Worm (Caenorhabditis elegans) whole organism, late embryonic: ENCODE results near the gene Y39A1A.27.

Source experiments
- C08G9.2 ChIP-seq: sonication (generic microtip); optimal IDR thresholded peaks from 2 replicates; lab custom pipeline; 2016; ENCODE audit warnings: mild to moderate bottlenecking, missing genetic modification characterization, moderate library complexity, missing compliant biosample characterization
- C38D4.7 ChIP-seq: fragments of 200-800 bp; sonication (Bioruptor generic); optimal IDR thresholded peaks from 2 replicates; lab custom pipeline; 2018; ENCODE audit warnings: mild to moderate bottlenecking, missing genetic modification characterization, moderate library complexity, missing compliant biosample characterization
- F13H6.1 ChIP-seq: sonication (generic microtip); optimal IDR thresholded peaks from 2 replicates; lab custom pipeline; 2016; ENCODE audit warnings: missing genetic modification characterization, missing compliant biosample characterization
- K02D7.2 ChIP-seq: sonication (generic microtip); optimal IDR thresholded peaks from 2 replicates; lab custom pipeline; 2017; ENCODE audit warnings: mild to moderate bottlenecking, missing genetic modification characterization, missing compliant biosample characterization
- Y22D7AL.16 ChIP-seq: sonication (generic microtip); optimal IDR thresholded peaks from 2 replicates; lab custom pipeline; 2016; ENCODE audit warnings: missing genetic modification characterization, missing compliant biosample characterization
- ahr-1 ChIP-seq: sonication (generic microtip); optimal IDR thresholded peaks from 2 replicates; lab custom pipeline; 2016; ENCODE audit warnings: missing genetic modification characterization, missing compliant biosample characterization
- ama-1 ChIP-seq: fragments of 150-350 bp; optimal IDR thresholded peaks from 2 replicates; lab custom pipeline; 2014
- ceh-14 ChIP-seq: sonication (generic microtip); optimal IDR thresholded peaks from 2 replicates; lab custom pipeline; 2016; ENCODE audit warnings: missing genotype, missing genetic modification characterization, missing compliant biosample characterization
- ceh-19 ChIP-seq: fragments of 200-800 bp; sonication (Bioruptor generic); optimal IDR thresholded peaks from 2 replicates; lab custom pipeline; 2018; ENCODE audit warnings: mild to moderate bottlenecking, missing genetic modification characterization, missing compliant biosample characterization
- ceh-22 ChIP-seq: sonication (generic microtip); optimal IDR thresholded peaks from 2 replicates; lab custom pipeline; 2017; ENCODE audit warnings: missing biosample characterization, missing genetic modification characterization
- ceh-24 ChIP-seq: sonication (generic microtip); optimal IDR thresholded peaks from 2 replicates; lab custom pipeline; 2016; ENCODE audit warnings: mild to moderate bottlenecking, missing genetic modification characterization, missing compliant biosample characterization
- ceh-30 ChIP-seq: fragments of 150-350 bp; optimal IDR thresholded peaks from 2 replicates; lab custom pipeline; 2014; ENCODE audit warnings: missing biosample characterization, missing genetic modification characterization
- dmd-4 ChIP-seq: sonication (generic microtip); optimal IDR thresholded peaks from 2 replicates; lab custom pipeline; 2016; ENCODE audit warnings: borderline replicate concordance, missing genetic modification characterization, missing compliant biosample characterization
- elt-4 ChIP-seq: sonication (generic microtip); optimal IDR thresholded peaks from 2 replicates; lab custom pipeline; 2016; ENCODE audit warnings: missing genetic modification characterization, missing compliant biosample characterization
- ets-4 ChIP-seq: sonication (generic microtip); optimal IDR thresholded peaks from 2 replicates; lab custom pipeline; 2016; ENCODE audit warnings: missing genetic modification characterization, missing compliant biosample characterization
- fax-1 ChIP-seq: sonication (generic microtip); optimal IDR thresholded peaks from 2 replicates; lab custom pipeline; 2016; ENCODE audit warnings: missing genotype, missing genetic modification characterization, missing compliant biosample characterization
- fkh-10 ChIP-seq: fragments of 150-350 bp; optimal IDR thresholded peaks from 2 replicates; lab custom pipeline; 2014; ENCODE audit warnings: missing biosample characterization, missing genetic modification reagents, missing genetic modification characterization
- fkh-6 ChIP-seq: sonication (generic microtip); optimal IDR thresholded peaks from 2 replicates; lab custom pipeline; 2016; ENCODE audit warnings: missing genetic modification characterization, missing compliant biosample characterization
- hlh-13 ChIP-seq: fragments of 200-800 bp; sonication (Bioruptor generic); optimal IDR thresholded peaks from 2 replicates; lab custom pipeline; 2018; ENCODE audit warnings: mild to moderate bottlenecking, missing genetic modification characterization, missing compliant biosample characterization
- hlh-15 ChIP-seq: sonication (generic microtip); optimal IDR thresholded peaks from 2 replicates; lab custom pipeline; 2016; ENCODE audit warnings: missing genetic modification characterization, missing compliant biosample characterization
- hlh-30 ChIP-seq: sonication (generic microtip); optimal IDR thresholded peaks from 2 replicates; lab custom pipeline; 2017; ENCODE audit warnings: antibody characterized with exemption, missing genetic modification characterization, missing compliant biosample characterization; ENCODE audit not compliant: insufficient read depth
- hlh-8 ChIP-seq: sonication (generic microtip); optimal IDR thresholded peaks from 2 replicates; lab custom pipeline; 2016; ENCODE audit warnings: missing genotype, missing genetic modification characterization, missing compliant biosample characterization
- lim-6 ChIP-seq: sonication (generic microtip); optimal IDR thresholded peaks from 2 replicates; lab custom pipeline; 2016; ENCODE audit warnings: missing genetic modification characterization, missing compliant biosample characterization
- lin-11 ChIP-seq: fragments of 200-800 bp; sonication (Bioruptor generic); optimal IDR thresholded peaks from 2 replicates; lab custom pipeline; 2018; ENCODE audit warnings: mild to moderate bottlenecking, missing genetic modification characterization, missing compliant biosample characterization
- madf-2 ChIP-seq: sonication (generic microtip); optimal IDR thresholded peaks from 2 replicates; lab custom pipeline; 2017; ENCODE audit warnings: missing genetic modification characterization, missing compliant biosample characterization
- mec-3 ChIP-seq: sonication (generic microtip); optimal IDR thresholded peaks from 2 replicates; lab custom pipeline; 2016; ENCODE audit warnings: borderline replicate concordance, missing genetic modification characterization, missing compliant biosample characterization
- nfya-1 ChIP-seq: sonication (generic microtip); optimal IDR thresholded peaks from 2 replicates; lab custom pipeline; 2017; ENCODE audit warnings: missing genetic modification characterization, mild to moderate bottlenecking, missing compliant biosample characterization, antibody characterized with exemption, moderate library complexity
- odd-2 ChIP-seq: sonication (generic microtip); optimal IDR thresholded peaks from 2 replicates; lab custom pipeline; 2017; ENCODE audit warnings: antibody characterized with exemption, mild to moderate bottlenecking, missing genetic modification characterization, missing compliant biosample characterization
- pha-2 ChIP-seq: sonication (generic microtip); optimal IDR thresholded peaks from 2 replicates; lab custom pipeline; 2017; ENCODE audit warnings: mild to moderate bottlenecking, missing genetic modification characterization, missing compliant biosample characterization
- pqm-1 ChIP-seq: sonication (generic microtip); optimal IDR thresholded peaks from 2 replicates; lab custom pipeline; 2016; ENCODE audit warnings: missing genetic modification characterization, missing compliant biosample characterization
- ref-2 ChIP-seq: sonication (generic microtip); optimal IDR thresholded peaks from 2 replicates; lab custom pipeline; 2016; ENCODE audit warnings: missing genetic modification characterization, missing compliant biosample characterization
- rnt-1 ChIP-seq: sonication (generic microtip); optimal IDR thresholded peaks from 2 replicates; lab custom pipeline; 2016; ENCODE audit warnings: missing genetic modification characterization, missing compliant biosample characterization
- sox-4 ChIP-seq: sonication (generic microtip); optimal IDR thresholded peaks from 2 replicates; lab custom pipeline; 2017; ENCODE audit warnings: mild to moderate bottlenecking, missing genetic modification characterization, inconsistent platforms, missing compliant biosample characterization
- syd-9 ChIP-seq: sonication (generic microtip); optimal IDR thresholded peaks from 2 replicates; lab custom pipeline; 2016; ENCODE audit warnings: mild to moderate bottlenecking, missing genetic modification characterization, moderate library complexity, missing compliant biosample characterization
- tbx-7 ChIP-seq: sonication (generic microtip); optimal IDR thresholded peaks from 2 replicates; lab custom pipeline; 2016; ENCODE audit warnings: missing genotype, missing genetic modification characterization, missing compliant biosample characterization
- unc-3 ChIP-seq, 2 experiments: fragments of 200-800 bp in 1 of 2; sonication (Bioruptor generic) in 1 of 2; sonication (generic microtip) in 1 of 2; conservative IDR thresholded peaks in 1 of 2; optimal IDR thresholded peaks in 1 of 2; 2 replicates each; pipeline versions ENCODE4 v1.3.6 to Lab custom; 2016 to 2022; ENCODE audit warnings: missing compliant biosample characterization in 2 of 2, missing genetic modification characterization in 2 of 2, missing genetic modification reagents in 1 of 2
- unc-42 ChIP-seq: sonication (generic microtip); optimal IDR thresholded peaks from 2 replicates; lab custom pipeline; 2016; ENCODE audit warnings: missing genotype, missing genetic modification characterization, missing compliant biosample characterization
- unc-86 ChIP-seq: sonication (generic microtip); optimal IDR thresholded peaks from 2 replicates; lab custom pipeline; 2016; ENCODE audit warnings: missing genetic modification characterization, missing compliant biosample characterization
- zip-5 ChIP-seq: sonication (generic microtip); optimal IDR thresholded peaks from 2 replicates; lab custom pipeline; 2016; ENCODE audit warnings: missing genetic modification characterization, missing compliant biosample characterization
- ztf-16 ChIP-seq: sonication (generic microtip); optimal IDR thresholded peaks from 2 replicates; lab custom pipeline; 2017; ENCODE audit warnings: missing genetic modification characterization, missing compliant biosample characterization

Gene Y39A1A.27

DNA sequence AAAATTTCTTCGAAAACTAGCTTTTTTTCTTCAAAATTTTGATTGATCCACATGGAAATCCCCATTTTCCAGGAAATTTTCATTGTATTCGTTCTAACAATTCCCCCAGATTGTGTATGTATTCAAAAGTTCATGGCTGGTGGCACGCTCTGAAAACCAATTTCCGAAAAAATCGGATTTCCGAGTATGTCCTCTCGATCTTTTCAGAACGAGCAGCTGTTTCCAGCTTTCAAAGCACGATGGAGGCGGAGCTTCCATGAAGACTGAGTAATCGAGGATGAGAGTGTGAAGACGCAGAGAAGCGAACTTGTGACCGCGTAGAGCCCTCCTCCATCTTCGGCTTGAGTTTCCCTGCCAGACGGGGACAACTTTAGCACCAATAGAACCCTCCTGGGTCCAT, 34.4 kb upstream of the Y39A1A.27 start:
- TF ChIP-seq fkh-6 (no peak), hlh-30 (tag; lab: Kevin White, UChicago) (peak; percentile 10)

DNA sequence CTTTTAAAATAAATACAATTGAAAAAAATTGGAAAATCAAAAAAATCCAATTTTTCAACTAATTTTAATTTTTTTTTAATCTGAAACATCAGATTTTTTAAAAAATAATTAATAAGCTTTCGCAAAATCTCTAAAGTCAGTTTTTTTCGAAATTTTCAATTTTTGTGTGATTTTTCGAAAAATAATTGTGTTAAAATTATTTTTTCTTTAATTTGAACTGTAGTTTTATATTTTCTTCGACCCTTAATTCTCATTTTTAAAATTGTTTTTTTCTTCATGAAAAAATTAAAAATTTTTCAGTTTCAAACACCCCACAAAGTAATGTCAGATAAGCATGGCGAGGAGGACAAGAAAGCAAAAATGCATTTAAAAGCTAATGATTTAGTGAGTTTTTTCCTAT, 33.7 kb upstream of the Y39A1A.27 start, which contains the start of gene rabx-5:
Gene rabx-5, plus strand, starts transcription at position 301 of the 400 bp plus-strand sequence.
- TF ChIP-seq lim-6 (tag; lab: Kevin White, UChicago) (no peak), tbx-7 (no peak), nfya-1 (tag; lab: Kevin White, UChicago) (no peak), ahr-1 (tag; lab: Kevin White, UChicago) (no peak), unc-42 (tag; lab: Kevin White, UChicago) (no peak), hlh-15 (tag; lab: Kevin White, UChicago) (no peak), ztf-16 (tag; lab: Kevin White, UChicago) (no peak), C38D4.7 (GFP tag; lab: Kevin White, UChicago) (no peak), madf-2 (no peak), mec-3 (tag; lab: Kevin White, UChicago) (no peak), pha-2 (no peak), rnt-1 (tag; lab: Kevin White, UChicago) (no peak), elt-4 (no peak)

DNA sequence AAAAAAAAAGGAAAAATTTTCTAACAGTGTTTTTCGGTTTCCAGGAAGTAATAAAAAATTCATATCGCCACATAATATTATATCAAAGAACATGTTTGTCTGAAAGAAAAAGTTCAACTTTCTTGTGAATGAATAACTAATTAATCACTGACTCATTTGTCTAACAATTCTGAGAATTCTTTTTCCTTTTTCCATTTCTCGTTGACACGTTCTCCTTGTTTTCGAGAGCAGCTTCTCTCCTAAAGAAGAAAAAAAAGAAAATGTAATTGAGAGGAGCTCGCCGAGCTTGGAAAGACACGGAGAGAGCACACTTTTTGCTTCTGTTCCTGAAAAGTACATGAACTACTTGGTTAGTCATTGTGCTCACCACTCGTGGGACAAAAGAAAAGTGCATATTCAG, 30.6 kb upstream of the Y39A1A.27 start:
- TF ChIP-seq ztf-16 (tag; lab: Kevin White, UChicago) = no peak
- TF ChIP-seq C08G9.2 (tag; lab: Kevin White, UChicago) = no peak

DNA sequence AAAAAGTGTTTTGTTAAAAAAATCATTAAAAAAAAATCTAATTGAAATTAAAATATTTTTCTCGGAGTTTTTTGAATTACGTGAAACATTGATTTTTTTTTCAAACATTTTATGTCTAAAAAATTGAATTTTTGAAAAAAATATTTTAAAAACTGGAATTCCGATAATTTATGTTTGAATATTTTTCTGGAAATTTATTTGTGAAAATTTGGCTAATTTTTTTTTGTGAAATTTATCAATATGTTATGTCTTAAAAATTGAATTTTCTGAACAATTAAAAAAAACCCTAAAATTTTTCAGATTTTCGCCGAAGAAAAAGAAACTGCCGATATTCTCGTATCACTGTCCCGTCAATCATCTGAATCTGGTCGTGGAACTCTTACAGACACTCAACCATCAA, 26.4 kb upstream of the Y39A1A.27 start, which contains the start of gene Y39A1A.24:
Gene Y39A1A.24, plus strand, starts transcription at position 301 of the 400 bp plus-strand sequence.
- no peak for TF ChIP-seq nfya-1 (tag; lab: Kevin White, UChicago)
- no peak for TF ChIP-seq unc-86 (tag; lab: Kevin White, UChicago)
- no peak for TF ChIP-seq pqm-1 (tag; lab: Kevin White, UChicago)
- TF ChIP-seq dmd-4 = no peak
- no peak for TF ChIP-seq ceh-22 (tag; lab: Kevin White, UChicago)
- TF ChIP-seq ets-4 (tag; lab: Kevin White, UChicago) = no peak
- TF ChIP-seq ceh-19 (GFP tag; lab: Kevin White, UChicago) = no peak
- no peak for TF ChIP-seq fax-1 (tag; lab: Kevin White, UChicago)
- TF ChIP-seq unc-3 (GFP tag; conservative IDR thresholded peaks at IDR 0.05; lab: Robert Waterston, UW) = no peak
- TF ChIP-seq unc-3 (tag; optimal IDR thresholded peaks at IDR 0.05; lab: Kevin White, UChicago) = no peak
- TF ChIP-seq syd-9 (tag; lab: Kevin White, UChicago) = no peak
- no peak for TF ChIP-seq tbx-7
- no peak for TF ChIP-seq zip-5 (tag; lab: Kevin White, UChicago)
- TF ChIP-seq lin-11 (tag; lab: Kevin White, UChicago) = no peak

DNA sequence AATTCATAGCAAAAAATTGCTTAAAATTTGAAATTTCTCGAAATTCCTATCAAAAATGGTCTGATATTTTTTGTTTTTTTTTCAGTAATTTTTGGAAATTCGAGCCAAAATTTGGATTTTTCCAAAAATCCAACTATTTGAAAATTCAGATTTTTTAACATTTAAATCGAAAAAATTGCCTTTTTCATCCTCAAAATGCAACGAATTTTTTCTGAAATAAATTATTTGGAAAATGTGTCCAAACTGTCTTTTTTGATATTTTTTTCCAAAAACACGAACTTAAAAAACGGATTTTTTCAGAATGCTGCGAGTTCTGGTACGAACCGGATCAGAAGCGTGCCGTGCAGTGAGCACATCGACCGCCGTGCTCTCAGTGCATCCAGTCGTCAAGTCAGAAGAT, 23.6 kb upstream of the Y39A1A.27 start, which contains the start of gene mrpl-22:
Gene mrpl-22, plus strand, starts transcription at position 301 of the 400 bp plus-strand sequence.
- TF ChIP-seq fkh-10 (no peak), ceh-30 (tag; lab: Kevin White, UChicago) (no peak), K02D7.2 (tag; lab: Kevin White, UChicago) (no peak), pqm-1 (tag; lab: Kevin White, UChicago) (no peak), ama-1 (lab: Kevin White, UChicago) (no peak), ceh-24 (tag; lab: Kevin White, UChicago) (no peak), sox-4 (tag; lab: Kevin White, UChicago) (no peak), unc-42 (tag; lab: Kevin White, UChicago) (no peak), ref-2 (tag; lab: Kevin White, UChicago) (no peak), ceh-14 (tag; lab: Kevin White, UChicago) (no peak), Y22D7AL.16 (tag; lab: Kevin White, UChicago) (no peak), fkh-6 (no peak), hlh-13 (GFP tag; lab: Kevin White, UChicago) (no peak), ztf-16 (tag; lab: Kevin White, UChicago) (no peak), F13H6.1 (tag; lab: Kevin White, UChicago) (no peak), hlh-8 (tag; lab: Kevin White, UChicago) (no peak), unc-3 (GFP tag; conservative IDR thresholded peaks at IDR 0.05; lab: Robert Waterston, UW) (no peak), unc-3 (tag; optimal IDR thresholded peaks at IDR 0.05; lab: Kevin White, UChicago) (no peak), odd-2 (no peak), pha-2 (no peak), ceh-22 (tag; lab: Kevin White, UChicago) (no peak)
